Fruit fly (Drosophila melanogaster) whole organism, embryonic: Measurements from ENCODE around the gene Trf.

Experiments used
- Abd-B ChIP-seq: fragments of 200-800 bp; sonication (Bioruptor generic); optimal IDR thresholded peaks from 2 replicates; lab custom pipeline; 2018; ENCODE audit warnings: missing biosample characterization, mild to moderate bottlenecking, missing genetic modification characterization, moderate library complexity
- Atf-2 ChIP-seq: fragments of 200-800 bp; sonication (Bioruptor generic); optimal IDR thresholded peaks from 2 replicates; lab custom pipeline; 2016; ENCODE audit warnings: missing biosample characterization, missing genetic modification characterization
- BEAF-32 ChIP-seq: fragments of 200-800 bp; sonication (Bioruptor generic); optimal IDR thresholded peaks from 3 replicates; lab custom pipeline; 2017; ENCODE audit warnings: missing biosample characterization, missing genetic modification characterization, mild to moderate bottlenecking, moderate library complexity, missing genetic modification reagents
- CG10147 ChIP-seq: fragments of 200-800 bp; sonication (Bioruptor generic); optimal IDR thresholded peaks from 2 replicates; lab custom pipeline; 2019; ENCODE audit warnings: missing biosample characterization, mild to moderate bottlenecking, missing genetic modification characterization, moderate library complexity
- CG12659 ChIP-seq: fragments of 200-800 bp; sonication (Bioruptor generic); optimal IDR thresholded peaks from 3 replicates; lab custom pipeline; 2017; ENCODE audit warnings: mild to moderate bottlenecking, missing biosample characterization, missing genetic modification reagents, missing genetic modification characterization
- CG14710 ChIP-seq: fragments of 200-800 bp; sonication (Bioruptor generic); optimal IDR thresholded peaks from 3 replicates; lab custom pipeline; 2019; ENCODE audit warnings: missing biosample characterization, mild to moderate bottlenecking, missing genetic modification characterization, moderate library complexity
- CG15011 ChIP-seq: fragments of 200-800 bp; sonication (Bioruptor generic); optimal IDR thresholded peaks from 3 replicates; lab custom pipeline; 2018; ENCODE audit warnings: missing biosample characterization, mild to moderate bottlenecking, missing genetic modification characterization
- CG15479 ChIP-seq: fragments of 200-800 bp; sonication (Bioruptor generic); optimal IDR thresholded peaks from 3 replicates; lab custom pipeline; 2019; ENCODE audit warnings: missing biosample characterization, mild to moderate bottlenecking, missing genetic modification characterization, moderate library complexity
- CG17359 ChIP-seq: fragments of 200-800 bp; sonication (Bioruptor generic); optimal IDR thresholded peaks from 3 replicates; lab custom pipeline; 2018; ENCODE audit warnings: missing biosample characterization, mild to moderate bottlenecking, missing genetic modification characterization, moderate library complexity
- CG2875 ChIP-seq: fragments of 200-800 bp; sonication (Bioruptor generic); optimal IDR thresholded peaks from 2 replicates; lab custom pipeline; 2017; ENCODE audit warnings: missing biosample characterization, mild to moderate bottlenecking, missing genetic modification characterization, missing genetic modification reagents
- CG30020 ChIP-seq: fragments of 200-800 bp; optimal IDR thresholded peaks from 2 replicates; lab custom pipeline; 2019; ENCODE audit warnings: missing biosample characterization, mild to moderate bottlenecking, missing genetic modification characterization, moderate library complexity
- CG34224 ChIP-seq: fragments of 200-800 bp; sonication (Bioruptor generic); IDR thresholded peaks from 3 replicates; pipeline ENCODE4 v1.3.6; 2022; ENCODE audit warnings: missing biosample characterization, missing genetic modification characterization; ENCODE audit not compliant: partially characterized antibody
- CG34422 ChIP-seq: fragments of 200-800 bp; sonication (Bioruptor generic); IDR thresholded peaks from 3 replicates; pipeline ENCODE4 v1.3.6; 2022; ENCODE audit warnings: missing biosample characterization, missing genetic modification characterization
- CG4424 ChIP-seq: fragments of 200-800 bp; sonication (Bioruptor generic); optimal IDR thresholded peaks from 3 replicates; lab custom pipeline; 2016; ENCODE audit warnings: missing biosample characterization, missing genetic modification characterization
- CG7372 ChIP-seq: fragments of 200-800 bp; sonication (Bioruptor generic); IDR thresholded peaks from 2 replicates; pipeline ENCODE4 v1.3.6; 2022; ENCODE audit warnings: missing biosample characterization, missing genetic modification characterization
- CG8290 ChIP-seq, 3 experiments: fragments of 200-800 bp; sonication (Bioruptor generic); optimal IDR thresholded peaks; 2 replicates each; lab custom pipeline; 2016 to 2019; ENCODE audit warnings: missing biosample characterization in 3 of 3, missing genetic modification characterization in 3 of 3, mild to moderate bottlenecking in 2 of 3, moderate library complexity in 1 of 3
- CG9215 ChIP-seq: fragments of 200-800 bp; sonication (Bioruptor generic); IDR thresholded peaks from 2 replicates; pipeline ENCODE4 v1.3.6; 2022; ENCODE audit warnings: missing biosample characterization, missing genetic modification characterization
- CG9797 ChIP-seq: fragments of 200-800 bp; sonication (Bioruptor generic); optimal IDR thresholded peaks from 3 replicates; lab custom pipeline; 2018; ENCODE audit warnings: missing biosample characterization, mild to moderate bottlenecking, missing genetic modification characterization
- CTCF ChIP-seq: fragments of 200-800 bp; sonication (Bioruptor generic); optimal IDR thresholded peaks from 2 replicates; lab custom pipeline; 2017; ENCODE audit warnings: missing biosample characterization, mild to moderate bottlenecking, missing genetic modification characterization, moderate library complexity
- Dref ChIP-seq: fragments of 200-800 bp; sonication (Bioruptor generic); IDR thresholded peaks from 2 replicates; pipeline ENCODE4 v1.3.6; 2022; ENCODE audit warnings: missing biosample characterization, missing genetic modification characterization
- E2f1 ChIP-seq: fragments of 200-800 bp; sonication (Bioruptor generic); IDR thresholded peaks from 2 replicates; pipeline ENCODE4 v1.3.6; 2022; ENCODE audit warnings: missing biosample characterization, missing genetic modification characterization
- HmgZ ChIP-seq: fragments of 200-800 bp; sonication (Bioruptor generic); optimal IDR thresholded peaks from 2 replicates; lab custom pipeline; 2018; ENCODE audit warnings: missing biosample characterization, mild to moderate bottlenecking, missing genetic modification characterization
- Lhr ChIP-seq: fragments of 200-800 bp; sonication (Bioruptor generic); optimal IDR thresholded peaks from 3 replicates; lab custom pipeline; 2017; ENCODE audit warnings: mild to moderate bottlenecking, missing biosample characterization, missing genetic modification reagents, missing genetic modification characterization
- MESR4 ChIP-seq: fragments of 200-800 bp; sonication (Bioruptor generic); optimal IDR thresholded peaks from 2 replicates; lab custom pipeline; 2018; ENCODE audit warnings: missing biosample characterization, mild to moderate bottlenecking, missing genetic modification characterization, moderate library complexity
- Nf-YC ChIP-seq: fragments of 200-800 bp; optimal IDR thresholded peaks from 3 replicates; lab custom pipeline; 2019; ENCODE audit warnings: missing biosample characterization, mild to moderate bottlenecking, missing genetic modification characterization, moderate library complexity
- Pdp1 ChIP-seq, 2 experiments: fragments of 200-800 bp; sonication (Bioruptor generic); optimal IDR thresholded peaks; 3 replicates each; lab custom pipeline; 2016; ENCODE audit warnings: missing biosample characterization in 2 of 2, missing genetic modification characterization in 2 of 2, mild to moderate bottlenecking in 1 of 2, moderate library complexity in 1 of 2
- Taf1 ChIP-seq: fragments of 200-800 bp; sonication (Bioruptor generic); IDR thresholded peaks from 2 replicates; pipeline ENCODE4 v1.3.6; 2022; ENCODE audit warnings: missing biosample characterization, missing genetic modification characterization
- dm ChIP-seq: fragments of 200-800 bp; sonication (Bioruptor generic); optimal IDR thresholded peaks from 3 replicates; lab custom pipeline; 2016; ENCODE audit warnings: missing biosample characterization, missing genetic modification characterization
- fd96Cb ChIP-seq: fragments of 200-800 bp; sonication (Bioruptor generic); optimal IDR thresholded peaks from 2 replicates; lab custom pipeline; 2018; ENCODE audit warnings: missing biosample characterization, mild to moderate bottlenecking, missing genetic modification characterization, moderate library complexity
- ftz-f1 ChIP-seq: fragments of 200-800 bp; sonication (Bioruptor generic); optimal IDR thresholded peaks from 2 replicates; lab custom pipeline; 2016; ENCODE audit warnings: missing biosample characterization, missing genetic modification characterization
- gcm2 ChIP-seq: fragments of 200-800 bp; sonication (Bioruptor generic); optimal IDR thresholded peaks from 2 replicates; lab custom pipeline; 2016; ENCODE audit warnings: missing biosample characterization, missing genetic modification characterization
- kni ChIP-seq: fragments of 200-800 bp; sonication (Bioruptor generic); optimal IDR thresholded peaks from 3 replicates; lab custom pipeline; 2017; ENCODE audit warnings: mild to moderate bottlenecking, missing biosample characterization, missing genetic modification reagents, missing genetic modification characterization
- lola ChIP-seq, 3 experiments: fragments of >200 bp in 2 of 3; fragments of 200-800 bp in 1 of 3; sonication (Bioruptor generic) in 1 of 3; optimal IDR thresholded peaks; 2 replicates each; lab custom pipeline; 2017 to 2019; ENCODE audit warnings: missing biosample characterization in 3 of 3, missing genetic modification characterization in 3 of 3, mild to moderate bottlenecking in 1 of 3, moderate library complexity in 1 of 3
- lov ChIP-seq, 2 experiments: fragments of 200-800 bp in 1 of 2; fragments of >200 bp in 1 of 2; sonication (Bioruptor generic) in 1 of 2; IDR thresholded peaks in 1 of 2; optimal IDR thresholded peaks in 1 of 2; 2 replicates in 1 of 2; 3 replicates in 1 of 2; pipeline versions ENCODE4 v1.3.6 to Lab custom; 2017 to 2022; ENCODE audit warnings: missing biosample characterization in 1 of 2, missing genetic modification characterization in 1 of 2
- nmo ChIP-seq: fragments of 200-800 bp; sonication (Bioruptor generic); optimal IDR thresholded peaks from 2 replicates; lab custom pipeline; 2018; ENCODE audit warnings: missing biosample characterization, mild to moderate bottlenecking, missing genetic modification characterization, moderate library complexity
- org-1 ChIP-seq: fragments of 200-800 bp; sonication (Bioruptor generic); optimal IDR thresholded peaks from 2 replicates; lab custom pipeline; 2017; ENCODE audit warnings: missing biosample characterization, missing genetic modification characterization
- phol ChIP-seq: fragments of 200-800 bp; sonication (Bioruptor generic); optimal IDR thresholded peaks from 3 replicates; lab custom pipeline; 2018; ENCODE audit warnings: missing biosample characterization, mild to moderate bottlenecking, missing genetic modification characterization, moderate library complexity
- prd ChIP-seq, 3 experiments: fragments of >200 bp in 2 of 3; fragments of 200-800 bp in 1 of 3; sonication (Bioruptor generic) in 1 of 3; optimal IDR thresholded peaks in 2 of 3; IDR thresholded peaks in 1 of 3; 2 replicates in 2 of 3; 3 replicates in 1 of 3; pipeline versions ENCODE4 v1.3.6 to Lab custom; 2017 to 2022; ENCODE audit warnings: missing biosample characterization in 1 of 3, missing genetic modification characterization in 1 of 3
- ranshi ChIP-seq: fragments of 200-800 bp; sonication (Bioruptor generic); IDR thresholded peaks from 2 replicates; pipeline ENCODE4 v1.3.6; 2022; ENCODE audit warnings: missing biosample characterization, missing genetic modification characterization
- row ChIP-seq: fragments of 200-800 bp; sonication (Bioruptor generic); IDR thresholded peaks from 3 replicates; pipeline ENCODE4 v1.3.6; 2022; ENCODE audit warnings: missing biosample characterization, missing genetic modification characterization
- sens ChIP-seq: fragments of 200-800 bp; sonication (Bioruptor generic); peaks from one replicate; lab custom pipeline; 2016; ENCODE audit warnings: missing biosample characterization, missing genetic modification characterization
- sisA ChIP-seq: fragments of 200-800 bp; sonication (Bioruptor generic); IDR thresholded peaks from 2 replicates; pipeline ENCODE4 v1.3.6; 2022; ENCODE audit warnings: missing biosample characterization, missing genetic modification characterization
- sna ChIP-seq: fragments of 200-800 bp; sonication (Bioruptor generic); IDR thresholded peaks from 2 replicates; pipeline ENCODE4 v1.3.6; 2022; ENCODE audit warnings: missing biosample characterization, missing genetic modification characterization; ENCODE audit not compliant: partially characterized antibody
- stwl ChIP-seq: fragments of 200-800 bp; sonication (Bioruptor generic); optimal IDR thresholded peaks from 3 replicates; lab custom pipeline; 2018; ENCODE audit warnings: missing biosample characterization, mild to moderate bottlenecking, missing genetic modification characterization, moderate library complexity
- tll ChIP-seq, 2 experiments: fragments of 200-800 bp in 1 of 2; fragments of >200 bp in 1 of 2; sonication (Bioruptor generic) in 1 of 2; optimal IDR thresholded peaks; 2 replicates each; lab custom pipeline; 2017 to 2019; ENCODE audit warnings: missing biosample characterization in 2 of 2, missing genetic modification characterization in 2 of 2, mild to moderate bottlenecking in 1 of 2, moderate library complexity in 1 of 2
- wek ChIP-seq: fragments of 200-800 bp; sonication (Bioruptor generic); optimal IDR thresholded peaks from 3 replicates; lab custom pipeline; 2018; ENCODE audit warnings: missing biosample characterization, mild to moderate bottlenecking, missing genetic modification characterization, moderate library complexity
- zf30C ChIP-seq: fragments of 200-800 bp; sonication (Bioruptor generic); optimal IDR thresholded peaks from 3 replicates; lab custom pipeline; 2018; ENCODE audit warnings: missing biosample characterization, mild to moderate bottlenecking, missing genetic modification characterization

Gene Trf

DNA sequence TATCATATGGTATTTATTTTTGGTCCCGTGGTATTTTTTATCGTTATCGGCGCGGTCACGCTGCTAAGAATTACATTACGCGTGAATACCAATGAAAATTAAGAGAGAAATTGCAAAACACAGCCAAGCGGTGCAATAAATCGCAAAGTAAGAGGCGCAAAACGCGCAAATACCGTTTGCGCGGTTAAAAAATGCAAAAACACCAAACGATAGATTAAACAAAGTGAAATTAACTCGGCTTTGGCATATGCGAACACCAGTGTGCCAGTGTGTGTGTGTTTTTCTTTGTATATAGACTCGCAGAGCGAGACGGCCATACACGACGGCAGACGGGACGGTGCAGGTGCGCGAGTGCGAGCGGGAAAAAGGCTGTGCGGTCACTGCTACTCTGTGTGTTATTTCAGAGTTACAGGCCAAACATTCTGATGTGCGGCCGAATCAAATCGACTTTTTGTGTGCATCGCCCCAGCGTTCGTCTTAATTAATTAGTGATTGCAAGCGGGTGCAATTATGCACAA, 41.9 kb upstream of the Trf start, which contains the start of gene Cka (continued):
- peak; percentile 34; the same call in 1 of the 3 replicates for TF ChIP-seq CG34224 (GFP tag; lab: Robert Waterston, UW)
- no peak for TF ChIP-seq org-1 (GFP tag; lab: Kevin White, UChicago)
- no peak for TF ChIP-seq CG8290 (GFP tag; optimal IDR thresholded peaks at IDR 0.05; lab: Kevin White, UChicago)
- peak in 1 of 2 experiments; percentile 68 for TF ChIP-seq CG8290 (tag; optimal IDR thresholded peaks at IDR 0.05; lab: Kevin White, UChicago)
- TF ChIP-seq CG14710 (tag; lab: Kevin White, UChicago) = peak; percentile 49
- TF ChIP-seq MESR4 (GFP tag; lab: Kevin White, UChicago) = peak; percentile 88
- peak; percentile 41 for TF ChIP-seq sens (GFP tag; lab: Kevin White, UChicago)
- peak; percentile 4 for TF ChIP-seq dm (GFP tag; lab: Kevin White, UChicago)
- TF ChIP-seq nmo (GFP tag; lab: Kevin White, UChicago) = peak; percentile 35
- peak; percentile 30 for TF ChIP-seq Lhr (GFP tag; lab: Kevin White, UChicago)
- no peak for TF ChIP-seq sisA (GFP tag; lab: Robert Waterston, UW)
- TF ChIP-seq fd96Cb (tag; lab: Kevin White, UChicago) = no peak
- no peak for TF ChIP-seq lov (optimal IDR thresholded peaks at IDR 0.05; lab: Kevin White, UChicago)
- no peak for TF ChIP-seq lov (GFP tag; IDR thresholded peaks at IDR 0.05; lab: Robert Waterston, UW)
- TF ChIP-seq CG12659 (GFP tag; lab: Kevin White, UChicago) = peak; percentile 51
- no peak for TF ChIP-seq CG4424
- TF ChIP-seq Taf1 = no peak; the same call in 1 of the 2 replicates
- TF ChIP-seq BEAF-32 (GFP tag; lab: Kevin White, UChicago) = peak; percentile 25
- peak; percentile 3 for TF ChIP-seq zf30C
- TF ChIP-seq CG7372 (GFP tag; lab: Robert Waterston, UW) = 0 out of 2 replicates have a peak, but pooled peaks have one; percentile 35
- no peak for TF ChIP-seq ranshi (GFP tag; lab: Robert Waterston, UW)
- peak; percentile 69 for TF ChIP-seq ftz-f1 (GFP tag; lab: Kevin White, UChicago)
- peak; percentile 85 for TF ChIP-seq CG34422
- no peak for TF ChIP-seq CG15011
- TF ChIP-seq CG9797 (GFP tag; lab: Kevin White, UChicago) = peak; percentile 61
- TF ChIP-seq row (GFP tag; lab: Robert Waterston, UW) = no peak
- peak; percentile 41; the same call in 1 of the 2 replicates for TF ChIP-seq Dref (GFP tag; lab: Robert Waterston, UW)
- TF ChIP-seq CG2875 (GFP tag; lab: Kevin White, UChicago) = peak; percentile 20
- TF ChIP-seq lola (GFP tag; optimal IDR thresholded peaks at IDR 0.05; lab: Kevin White, UChicago) = no peak
- peak in 1 of 2 experiments; percentile 30 for TF ChIP-seq Pdp1 (GFP tag; optimal IDR thresholded peaks at IDR 0.05; lab: Kevin White, UChicago)
- TF ChIP-seq HmgZ (tag; lab: Kevin White, UChicago) = peak; percentile 72
- peak; percentile 33 for TF ChIP-seq stwl
- TF ChIP-seq Atf-2 = no peak
- TF ChIP-seq phol = peak; percentile 7
- peak; percentile 81 for TF ChIP-seq Nf-YC (tag; lab: Kevin White, UChicago)
- no peak for TF ChIP-seq gcm2
- peak; percentile 13 for TF ChIP-seq kni (GFP tag; lab: Kevin White, UChicago)
- TF ChIP-seq E2f1 = no peak
- TF ChIP-seq sna = no peak
- peak; percentile 40 for TF ChIP-seq CG30020
- TF ChIP-seq CG10147 (GFP tag; lab: Kevin White, UChicago) = peak; percentile 21
- peak in 1 of 2 experiments; percentile 75 for TF ChIP-seq tll (GFP tag; optimal IDR thresholded peaks at IDR 0.05; lab: Kevin White, UChicago)
- TF ChIP-seq wek = peak; percentile 40
- no peak for TF ChIP-seq CG17359
- TF ChIP-seq CTCF = no peak
- peak; percentile 11 for TF ChIP-seq Abd-B (GFP tag; lab: Kevin White, UChicago)
- peak; percentile 92 for TF ChIP-seq CG15479 (GFP tag; lab: Kevin White, UChicago)
- no peak for TF ChIP-seq CG9215 (GFP tag; lab: Robert Waterston, UW)
- no peak for TF ChIP-seq prd (optimal IDR thresholded peaks at IDR 0.05; lab: Kevin White, UChicago)
- peak; percentile 41; the same call in 1 of the 3 replicates for TF ChIP-seq prd (GFP tag; IDR thresholded peaks at IDR 0.05; lab: Robert Waterston, UW)
